Fruit fly (Drosophila melanogaster): ENCODE results near the gene Fbp1.

Gene Fbp1

dm6 chr3L:14083283-14083682 lies 14.6 kb downstream of the Fbp1 start, which contains the start of gene CG8100:
CG8100 (plus strand) TSS chr3L:14083615.
- TF ChIP-seq bab1 (GFP tag; optimal IDR thresholded peaks at IDR 0.05) = no peak
- TF ChIP-seq CG7045 (GFP tag; optimal IDR thresholded peaks at IDR 0.05) = no peak
- no peak for TF ChIP-seq CG5204 (GFP tag; optimal IDR thresholded peaks at IDR 0.05)
- no peak for TF ChIP-seq toe (GFP tag; optimal IDR thresholded peaks at IDR 0.05)
- no peak for TF ChIP-seq pad (GFP tag; optimal IDR thresholded peaks at IDR 0.05)
- no peak for TF ChIP-seq CG1620 (GFP tag; optimal IDR thresholded peaks at IDR 0.05)
- TF ChIP-seq Hr96 (GFP tag; optimal IDR thresholded peaks at IDR 0.05) = no peak

dm6 chr3L:14079224-14079623 lies 18.6 kb downstream of the Fbp1 start:
- peak; percentile 45 for TF ChIP-seq kay (GFP tag; ENCODE audit: borderline replicate concordance)
- no peak for TF ChIP-seq Hr96 (GFP tag; optimal IDR thresholded peaks at IDR 0.05)

- TF ChIP-seq CG7101 (tag; optimal IDR thresholded peaks at IDR 0.05) (no peak), CG7045 (GFP tag; optimal IDR thresholded peaks at IDR 0.05) (no peak), bab1 (GFP tag; optimal IDR thresholded peaks at IDR 0.05) (no peak), Mnt (GFP tag; optimal IDR thresholded peaks at IDR 0.05) (no peak), cnc (optimal IDR thresholded peaks at IDR 0.05) (no peak), CG1620 (GFP tag; optimal IDR thresholded peaks at IDR 0.05) (no peak), CG14711 (tag; optimal IDR thresholded peaks at IDR 0.05) (no peak), CG12768 (GFP tag; optimal IDR thresholded peaks at IDR 0.05) (no peak), toe (GFP tag; optimal IDR thresholded peaks at IDR 0.05) (no peak), ovo (GFP tag; optimal IDR thresholded peaks at IDR 0.05) (no peak), tj (GFP tag; optimal IDR thresholded peaks at IDR 0.05) (no peak), Clk (GFP tag; optimal IDR thresholded peaks at IDR 0.05) (no peak), Hr96 (GFP tag; optimal IDR thresholded peaks at IDR 0.05) (no peak), Crg-1 (GFP tag; optimal IDR thresholded peaks at IDR 0.05) (no peak), CG11617 (GFP tag; optimal IDR thresholded peaks at IDR 0.05) (no peak), pad (GFP tag; optimal IDR thresholded peaks at IDR 0.05) (no peak), CG33017 (tag; optimal IDR thresholded peaks at IDR 0.05) (no peak)
These were observed 19.6 kb downstream of the Fbp1 start for dm6 chr3L:14078227-14078626.

dm6 chr3L:14076559-14076958 lies 21.3 kb downstream of the Fbp1 start:
- TF ChIP-seq Mnt (GFP tag; optimal IDR thresholded peaks at IDR 0.05) (no peak), cic (GFP tag; optimal IDR thresholded peaks at IDR 0.05) (no peak), CG33017 (tag; optimal IDR thresholded peaks at IDR 0.05) (no peak), pad (GFP tag; optimal IDR thresholded peaks at IDR 0.05) (no peak), Crg-1 (GFP tag; optimal IDR thresholded peaks at IDR 0.05) (no peak), CG11617 (GFP tag; optimal IDR thresholded peaks at IDR 0.05) (no peak), CG7101 (tag; optimal IDR thresholded peaks at IDR 0.05) (no peak)

DNA sequence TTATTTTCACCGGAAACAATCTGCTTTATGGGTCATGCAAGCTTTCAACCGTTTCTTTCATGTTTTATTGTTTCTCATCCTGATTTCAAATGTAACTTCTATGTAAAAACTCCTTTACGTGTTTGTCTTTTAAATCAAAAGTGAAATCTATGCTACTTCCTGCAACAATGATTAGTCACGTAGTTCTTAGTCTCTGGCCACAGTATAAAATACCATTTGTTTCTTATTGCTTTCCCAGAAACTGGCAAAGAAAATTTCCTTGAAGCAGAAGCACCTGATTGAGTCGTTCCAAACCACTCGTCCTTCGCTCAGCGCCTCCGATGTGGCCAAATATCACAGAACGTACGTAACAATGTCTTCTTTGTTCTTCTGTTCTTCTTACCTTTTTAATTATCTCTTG lies 22.4 kb downstream of the Fbp1 start, which contains the start of gene btl:
btl (plus strand) TSS at position 301 of the 400 bp plus-strand sequence.
- TF ChIP-seq CG7101 (tag; optimal IDR thresholded peaks at IDR 0.05) (no peak), kay (GFP tag; ENCODE audit: borderline replicate concordance) (no peak), CG7045 (GFP tag; optimal IDR thresholded peaks at IDR 0.05) (no peak)

DNA sequence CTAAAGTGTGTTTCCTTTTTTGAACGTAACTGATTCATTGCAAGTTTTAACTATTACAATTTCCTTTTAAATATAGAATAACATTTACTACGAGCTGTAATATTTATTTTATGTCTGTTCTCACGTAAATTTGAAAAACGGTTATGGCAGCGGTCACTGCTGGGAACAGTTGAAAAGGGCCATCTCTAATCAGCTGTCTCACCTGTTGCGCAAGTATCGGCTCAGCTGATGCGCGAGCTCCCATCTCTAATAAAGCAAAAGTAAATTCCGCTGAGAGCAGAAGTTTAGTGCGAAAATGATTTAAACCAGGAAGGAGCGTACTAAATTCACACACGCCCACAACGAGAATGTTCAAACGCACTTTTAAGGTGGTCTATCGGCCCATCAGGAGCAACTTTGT lies 26.2 kb downstream of the Fbp1 start, which contains the start of gene Pex1:
Pex1 (plus strand) TSS at position 272 of the 400 bp plus-strand sequence.
- TF ChIP-seq cic (GFP tag; optimal IDR thresholded peaks at IDR 0.05) (no peak), CG33017 (tag; optimal IDR thresholded peaks at IDR 0.05) (no peak), bab1 (GFP tag; optimal IDR thresholded peaks at IDR 0.05) (peak; percentile 63), tj (GFP tag; optimal IDR thresholded peaks at IDR 0.05) (peak; percentile 60), CG11617 (GFP tag; optimal IDR thresholded peaks at IDR 0.05) (no peak), Clk (GFP tag; optimal IDR thresholded peaks at IDR 0.05) (no peak), CG1620 (GFP tag; optimal IDR thresholded peaks at IDR 0.05) (no peak), CG12768 (GFP tag; optimal IDR thresholded peaks at IDR 0.05) (no peak), Mnt (GFP tag; optimal IDR thresholded peaks at IDR 0.05) (no peak), CG7101 (tag; optimal IDR thresholded peaks at IDR 0.05) (no peak)

dm6 chr3L:14064065-14064414 lies 33.8 kb downstream of the Fbp1 start:
- no peak for TF ChIP-seq cnc (optimal IDR thresholded peaks at IDR 0.05)

dm6 chr3L:14063241-14064064 lies 34.4 kb downstream of the Fbp1 start:
- TF ChIP-seq CG11617 (GFP tag; optimal IDR thresholded peaks at IDR 0.05) (no peak), Crg-1 (GFP tag; optimal IDR thresholded peaks at IDR 0.05) (no peak), CG7101 (tag; optimal IDR thresholded peaks at IDR 0.05) (no peak), toe (GFP tag; optimal IDR thresholded peaks at IDR 0.05) (no peak), Hr96 (GFP tag; optimal IDR thresholded peaks at IDR 0.05) (no peak), CG7045 (GFP tag; optimal IDR thresholded peaks at IDR 0.05) (no peak), ovo (GFP tag; optimal IDR thresholded peaks at IDR 0.05) (no peak), pad (GFP tag; optimal IDR thresholded peaks at IDR 0.05) (no peak), Clk (GFP tag; optimal IDR thresholded peaks at IDR 0.05) (no peak), kay (GFP tag; ENCODE audit: borderline replicate concordance) (no peak), cnc (optimal IDR thresholded peaks at IDR 0.05) (no peak), CG5204 (GFP tag; optimal IDR thresholded peaks at IDR 0.05) (no peak), CG33017 (tag; optimal IDR thresholded peaks at IDR 0.05) (no peak), CG14711 (tag; optimal IDR thresholded peaks at IDR 0.05) (no peak)

All from whole organism, adult.